Worm (Caenorhabditis elegans) whole organism, L3 larva: Measurements from ENCODE around the gene rpb-9.
A peak's percentile ranks its signal among the peaks of the same experiment; 100 is the strongest.

ENCODE experiments used
- R02D3.7 ChIP-seq: fragments of 150-350 bp; optimal IDR thresholded peaks from 2 replicates; lab custom pipeline; 2014; ENCODE audit warnings: missing biosample characterization, missing genetic modification characterization
- ama-1 ChIP-seq: fragments of 150-350 bp; optimal IDR thresholded peaks from 2 replicates; lab custom pipeline; 2018
- ceh-28 ChIP-seq: fragments of 150-350 bp; optimal IDR thresholded peaks from 2 replicates; lab custom pipeline; 2014; ENCODE audit warnings: missing biosample characterization, missing genetic modification reagents, missing genetic modification characterization
- ceh-82 ChIP-seq: fragments of 150-350 bp; optimal IDR thresholded peaks from 2 replicates; lab custom pipeline; 2014; ENCODE audit warnings: missing biosample characterization, missing genetic modification characterization
- ceh-9 ChIP-seq: sonication (generic microtip); optimal IDR thresholded peaks from 2 replicates; lab custom pipeline; 2018; ENCODE audit warnings: missing biosample characterization, missing genetic modification characterization
- daf-12 ChIP-seq: fragments of 150-350 bp; optimal IDR thresholded peaks from 2 replicates; lab custom pipeline; 2014; ENCODE audit warnings: missing biosample characterization, missing genetic modification reagents, missing genetic modification characterization
- elt-1 ChIP-seq: fragments of 150-350 bp; optimal IDR thresholded peaks from 2 replicates; lab custom pipeline; 2014; ENCODE audit warnings: missing biosample characterization, missing genetic modification characterization
- elt-3 ChIP-seq, 3 experiments: fragments of 150-350 bp in 1 of 3; sonication (generic microtip) in 2 of 3; optimal IDR thresholded peaks; 2 replicates in 2 of 3; 4 replicates in 1 of 3; lab custom pipeline; 2014 to 2017; ENCODE audit warnings: missing biosample characterization in 3 of 3, missing genetic modification characterization in 3 of 3
- eor-1 ChIP-seq, 2 experiments: fragments of 150-350 bp; optimal IDR thresholded peaks; 2 replicates each; lab custom pipeline; 2014 to 2018; ENCODE audit warnings: missing biosample characterization in 2 of 2, missing genetic modification characterization in 2 of 2
- fkh-10 ChIP-seq: sonication (generic microtip); optimal IDR thresholded peaks from 2 replicates; lab custom pipeline; 2017; ENCODE audit warnings: missing biosample characterization, missing genetic modification reagents, missing genetic modification characterization
- fos-1 ChIP-seq: fragments of 150-350 bp; optimal IDR thresholded peaks from 2 replicates; lab custom pipeline; 2014; ENCODE audit warnings: missing biosample characterization, missing genetic modification characterization
- hmg-11 ChIP-seq: sonication (generic microtip); optimal IDR thresholded peaks from 2 replicates; lab custom pipeline; 2016; ENCODE audit warnings: missing genetic modification characterization, missing compliant biosample characterization
- jun-1 ChIP-seq: fragments of 150-350 bp; optimal IDR thresholded peaks from 2 replicates; lab custom pipeline; 2014; ENCODE audit warnings: missing biosample characterization, missing genetic modification reagents, missing genetic modification characterization
- lin-39 ChIP-seq: fragments of 150-350 bp; optimal IDR thresholded peaks from 2 replicates; lab custom pipeline; 2018; ENCODE audit warnings: missing biosample characterization, missing genetic modification reagents, missing genetic modification characterization
- lsy-12 ChIP-seq: sonication (generic microtip); optimal IDR thresholded peaks from 2 replicates; lab custom pipeline; 2016; ENCODE audit warnings: mild to moderate bottlenecking, missing genetic modification characterization, missing compliant biosample characterization
- mdl-1 ChIP-seq: fragments of 150-350 bp; optimal IDR thresholded peaks from 2 replicates; lab custom pipeline; 2014; ENCODE audit warnings: missing biosample characterization, missing genetic modification characterization
- nfya-1 ChIP-seq: sonication (generic microtip); optimal IDR thresholded peaks from 2 replicates; lab custom pipeline; 2017; ENCODE audit warnings: missing genetic modification characterization, mild to moderate bottlenecking, missing compliant biosample characterization, antibody characterized with exemption, moderate library complexity; ENCODE audit not compliant: insufficient read depth
- nhr-12 ChIP-seq: fragments of 150-350 bp; optimal IDR thresholded peaks from 2 replicates; lab custom pipeline; 2014; ENCODE audit warnings: missing biosample characterization, missing genetic modification characterization
- nhr-23 ChIP-seq: fragments of 150-350 bp; optimal IDR thresholded peaks from 2 replicates; lab custom pipeline; 2014; ENCODE audit warnings: missing biosample characterization, missing genetic modification reagents, missing genetic modification characterization
- nhr-237 ChIP-seq: fragments of 150-350 bp; optimal IDR thresholded peaks from 2 replicates; lab custom pipeline; 2014; ENCODE audit warnings: missing biosample characterization, missing genetic modification characterization
- nhr-25 ChIP-seq: sonication (generic microtip); optimal IDR thresholded peaks from 2 replicates; lab custom pipeline; 2017; ENCODE audit warnings: missing biosample characterization, missing genetic modification characterization
- nhr-43 ChIP-seq: sonication (generic microtip); optimal IDR thresholded peaks from 2 replicates; lab custom pipeline; 2016; ENCODE audit warnings: mild to moderate bottlenecking, missing genetic modification characterization, missing compliant biosample characterization; ENCODE audit not compliant: poor library complexity, severe bottlenecking
- nhr-76 ChIP-seq: fragments of 150-350 bp; sonication (generic microtip); optimal IDR thresholded peaks from 5 replicates; lab custom pipeline; 2014; ENCODE audit warnings: missing biosample characterization, missing genetic modification characterization
- nhr-77 ChIP-seq: fragments of 150-350 bp; optimal IDR thresholded peaks from 2 replicates; lab custom pipeline; 2014; ENCODE audit warnings: missing biosample characterization, missing genetic modification characterization
- pqm-1 ChIP-seq: fragments of 150-350 bp; optimal IDR thresholded peaks from 2 replicates; lab custom pipeline; 2017; ENCODE audit warnings: missing biosample characterization, missing genetic modification characterization, inconsistent platforms
- sea-2 ChIP-seq: fragments of 150-350 bp; sonication (generic microtip); optimal IDR thresholded peaks from 4 replicates; lab custom pipeline; 2014; ENCODE audit warnings: missing biosample characterization, missing genetic modification reagents, missing genetic modification characterization
- snpc-4 ChIP-seq: fragments of 150-350 bp; optimal IDR thresholded peaks from 2 replicates; lab custom pipeline; 2014; ENCODE audit warnings: missing biosample characterization, missing genetic modification characterization
- tbx-2 ChIP-seq: sonication (generic microtip); optimal IDR thresholded peaks from 2 replicates; lab custom pipeline; 2016; ENCODE audit warnings: mild to moderate bottlenecking, missing genetic modification characterization, missing compliant biosample characterization
- unc-62 ChIP-seq: fragments of 150-350 bp; sonication (generic microtip); optimal IDR thresholded peaks from 4 replicates; lab custom pipeline; 2014; ENCODE audit warnings: missing biosample characterization, missing genetic modification reagents, missing genetic modification characterization
- zag-1 ChIP-seq: fragments of 150-350 bp; optimal IDR thresholded peaks from 2 replicates; lab custom pipeline; 2014; ENCODE audit warnings: missing biosample characterization, missing genetic modification characterization
- ztf-4 ChIP-seq: fragments of 150-350 bp; optimal IDR thresholded peaks from 2 replicates; lab custom pipeline; 2014; ENCODE audit warnings: missing biosample characterization, missing genetic modification characterization

Gene rpb-9

DNA sequence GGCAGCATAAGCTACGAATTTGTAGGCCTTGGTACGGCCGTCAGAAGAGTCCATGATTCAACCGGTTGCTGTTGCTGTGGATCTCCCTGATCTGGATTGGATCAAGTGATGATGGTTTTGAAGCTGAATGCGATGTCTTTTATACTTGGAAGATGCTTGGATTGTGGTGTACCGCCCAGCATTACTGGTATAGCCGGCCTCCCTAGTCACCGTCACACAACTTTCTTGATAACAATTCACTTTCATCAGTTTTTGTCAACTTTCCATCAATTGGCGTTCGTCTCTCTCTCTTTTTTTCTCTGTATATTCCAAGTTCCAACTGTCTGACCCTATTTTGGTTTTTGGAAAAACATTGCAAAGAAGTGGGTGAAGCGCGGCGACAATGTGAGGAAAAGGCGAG lies 38.7 kb upstream of the rpb-9 start, which contains the start of gene col-43:
Gene col-43, minus strand, starts transcription at position 101 of the 400 bp plus-strand sequence.
- TF ChIP-seq unc-62 (GFP tag; lab: Kevin White, UChicago) = no peak
- no peak for TF ChIP-seq lin-39 (tag; lab: Kevin White, UChicago)
- no peak for TF ChIP-seq ceh-9 (tag; lab: Kevin White, UChicago)
- TF ChIP-seq fos-1 (tag; lab: Kevin White, UChicago) = no peak
- TF ChIP-seq elt-3 (tag; optimal IDR thresholded peaks at IDR 0.05; lab: Kevin White, UChicago) = no peak
- no peak for TF ChIP-seq ztf-4 (tag; lab: Kevin White, UChicago)
- TF ChIP-seq, all 47 proteins: peak for 0

DNA sequence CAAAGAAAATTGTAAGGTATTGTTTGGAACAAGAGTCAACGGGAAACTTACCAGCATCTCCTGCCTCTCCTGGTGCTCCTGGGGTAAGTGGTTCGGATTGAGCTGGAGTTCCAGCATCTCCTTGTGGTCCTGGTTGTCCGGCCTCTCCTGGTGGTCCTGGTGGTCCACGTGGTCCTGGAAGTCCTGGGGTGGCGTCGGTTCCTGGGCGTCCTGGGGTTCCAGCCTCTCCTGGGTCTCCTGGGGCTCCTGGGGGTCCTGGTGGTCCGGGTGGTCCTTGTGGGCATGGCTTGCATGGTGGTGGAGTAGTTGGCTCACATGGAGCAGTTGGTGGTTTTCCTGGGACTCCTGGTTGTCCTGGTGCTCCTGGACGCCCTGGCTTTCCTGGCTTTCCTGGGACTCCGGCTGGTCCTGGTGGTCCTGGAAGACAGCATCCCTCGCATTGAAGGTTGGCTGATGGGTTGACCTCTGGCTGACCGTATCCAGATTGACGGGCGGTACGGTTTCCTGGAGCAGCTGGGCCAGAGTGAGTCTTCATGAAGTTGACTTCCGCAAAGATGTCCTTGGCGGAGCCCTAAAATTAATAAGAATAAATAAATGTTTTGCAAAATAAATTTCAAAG lies 38.0 kb upstream of the rpb-9 start:
- TF ChIP-seq lin-39 (tag; lab: Kevin White, UChicago) (no peak), hmg-11 (tag; lab: Kevin White, UChicago) (no peak), ceh-82 (tag; lab: Kevin White, UChicago) (no peak), zag-1 (tag; lab: Kevin White, UChicago) (no peak), unc-62 (GFP tag; lab: Kevin White, UChicago) (no peak)

DNA sequence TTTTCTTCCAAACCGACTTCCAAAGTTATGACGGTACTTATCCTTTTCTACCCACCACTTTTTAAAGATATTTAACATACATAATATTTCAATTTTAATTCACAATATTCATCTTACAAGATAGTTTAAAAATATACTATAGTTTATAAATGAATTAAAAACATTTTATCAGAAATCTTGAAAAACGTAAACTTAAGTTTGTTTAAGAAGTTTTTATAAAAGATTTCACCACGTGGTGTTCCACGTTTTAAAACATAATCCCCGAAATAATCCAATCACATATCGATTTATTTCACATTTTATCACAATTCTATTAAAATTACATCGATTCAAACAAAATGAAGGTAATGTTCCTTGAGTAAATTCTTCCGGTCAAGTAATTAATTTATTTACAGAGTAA lies 34.6 kb upstream of the rpb-9 start, which contains the start of gene ZC513.3:
Gene ZC513.3, plus strand, starts transcription at position 301 of the 400 bp plus-strand sequence.
- TF ChIP-seq ceh-9 (tag; lab: Kevin White, UChicago) (no peak), nhr-25 (tag; lab: Kevin White, UChicago) (no peak), nfya-1 (no peak), nhr-23 (tag; lab: Kevin White, UChicago) (no peak), sea-2 (GFP tag; lab: Kevin White, UChicago) (no peak), R02D3.7 (tag; lab: Kevin White, UChicago) (no peak), eor-1 (tag; optimal IDR thresholded peaks at IDR 0.05; lab: Kevin White, UChicago) (no peak), nhr-12 (tag; lab: Kevin White, UChicago) (no peak), lsy-12 (tag; lab: Kevin White, UChicago) (no peak), fkh-10 (GFP tag; lab: Kevin White, UChicago) (no peak), snpc-4 (tag; lab: Kevin White, UChicago) (no peak), ceh-82 (tag; lab: Kevin White, UChicago) (no peak), nhr-77 (no peak), tbx-2 (no peak), lin-39 (tag; lab: Kevin White, UChicago) (no peak), ztf-4 (tag; lab: Kevin White, UChicago) (no peak), ama-1 (lab: Kevin White, UChicago) (no peak)

DNA sequence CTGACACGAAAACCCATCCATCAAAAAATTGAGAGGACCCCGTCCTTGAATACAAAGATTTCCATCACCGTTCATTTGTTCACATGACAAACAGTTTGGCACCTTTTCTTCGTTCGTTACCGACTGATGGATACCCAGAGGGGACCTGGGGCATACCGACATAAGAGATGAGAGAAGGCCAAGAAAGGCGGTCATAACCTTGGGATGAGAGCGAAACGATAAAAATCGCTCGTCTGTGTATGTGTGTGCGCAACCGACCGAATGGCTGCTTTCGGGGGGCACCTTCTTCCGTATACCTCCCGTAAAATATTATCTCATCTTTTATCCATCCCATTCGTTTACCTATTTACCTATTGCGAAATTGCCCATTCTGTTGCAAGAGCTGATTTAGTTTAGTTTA lies 32.8 kb upstream of the rpb-9 start:
- peak; percentile 66 for TF ChIP-seq nhr-25 (tag; lab: Kevin White, UChicago)
- no peak for TF ChIP-seq pqm-1 (tag; lab: Kevin White, UChicago)
- peak; percentile 35 for TF ChIP-seq elt-1
- peak; percentile 45 for TF ChIP-seq nhr-23 (tag; lab: Kevin White, UChicago)
- no peak for TF ChIP-seq lin-39 (tag; lab: Kevin White, UChicago)
- TF ChIP-seq mdl-1 = no peak

DNA sequence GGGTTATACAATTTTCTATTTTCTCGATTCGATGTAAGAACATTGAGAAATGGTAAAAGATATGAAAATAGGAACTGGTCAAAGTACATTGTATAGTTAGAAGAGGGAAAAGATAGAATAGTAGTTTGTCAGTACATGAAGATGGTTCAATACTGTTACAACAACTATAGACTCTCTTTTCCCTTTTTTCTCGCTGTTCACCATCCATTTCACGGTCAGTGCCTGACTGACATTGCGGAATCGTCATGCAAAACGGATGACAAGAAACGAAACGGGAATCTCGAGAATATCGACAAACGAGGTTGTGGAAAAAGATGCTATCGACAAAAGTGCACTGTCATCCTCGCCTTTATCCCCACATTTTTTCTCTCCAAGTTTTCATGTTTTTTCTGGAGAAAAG lies 31.5 kb upstream of the rpb-9 start:
- TF ChIP-seq nhr-23 (tag; lab: Kevin White, UChicago) (peak; percentile 48), jun-1 (tag; lab: Kevin White, UChicago) (no peak), nhr-237 (no peak), ceh-28 (tag; lab: Kevin White, UChicago) (no peak), pqm-1 (tag; lab: Kevin White, UChicago) (no peak), ztf-4 (tag; lab: Kevin White, UChicago) (no peak), nhr-25 (tag; lab: Kevin White, UChicago) (peak; percentile 64), eor-1 (tag; optimal IDR thresholded peaks at IDR 0.05; lab: Kevin White, UChicago) (no peak), nhr-43 (tag; lab: Kevin White, UChicago) (no peak), daf-12 (tag; lab: Kevin White, UChicago) (no peak), nhr-76 (tag; lab: Kevin White, UChicago) (no peak), tbx-2 (no peak), R02D3.7 (tag; lab: Kevin White, UChicago) (no peak), elt-3 (tag; optimal IDR thresholded peaks at IDR 0.05; lab: Kevin White, UChicago) (no peak)
- TF ChIP-seq, all 47 proteins: peak for 2
